Worm (Caenorhabditis elegans): ENCODE measurements around the gene T27A1.2.

- TF ChIP-seq nhr-11 (tag; optimal IDR thresholded peaks at IDR 0.05), result no peak
- TF ChIP-seq nhr-237 (tag; optimal IDR thresholded peaks at IDR 0.05), result no peak
- TF ChIP-seq nfya-1 (tag; optimal IDR thresholded peaks at IDR 0.05; ENCODE audit: insufficient read depth), result no peak
- TF ChIP-seq elt-2 (tag; optimal IDR thresholded peaks at IDR 0.05), result peak; percentile 83
Measured at ce11 chrII:521720-522119, 15.0 kb downstream of the T27A1.2 start.
